Worm (Caenorhabditis elegans): Measurements from ENCODE around the gene mics-1.

The mics-1 gene

DNA sequence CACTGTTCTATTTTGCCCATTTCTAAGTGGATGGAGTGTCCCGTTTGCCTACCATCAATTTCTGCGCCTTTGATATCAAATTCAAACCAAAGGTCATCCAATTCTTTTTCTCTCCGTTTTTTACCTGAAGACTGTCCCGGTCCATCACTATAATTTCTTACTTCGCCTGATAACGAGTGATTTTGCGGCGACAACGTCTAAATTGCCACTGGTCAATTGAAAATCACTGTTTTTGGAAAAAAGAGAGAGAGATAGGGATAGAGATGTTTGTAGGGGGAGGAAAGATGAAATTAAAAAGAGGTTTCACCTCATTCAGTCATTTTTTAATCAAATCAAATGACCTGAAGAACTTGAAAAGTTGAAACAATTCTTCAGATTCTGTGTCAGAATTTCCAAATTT is 6.6 kb downstream of the mics-1 start:
- no peak for TF ChIP-seq unc-62 (GFP tag; optimal IDR thresholded peaks at IDR 0.05)

- TF ChIP-seq unc-62 (GFP tag; optimal IDR thresholded peaks at IDR 0.05), result no peak
Measured at ce11 chrV:10568496-10568895, 9.6 kb downstream of the mics-1 start.

DNA sequence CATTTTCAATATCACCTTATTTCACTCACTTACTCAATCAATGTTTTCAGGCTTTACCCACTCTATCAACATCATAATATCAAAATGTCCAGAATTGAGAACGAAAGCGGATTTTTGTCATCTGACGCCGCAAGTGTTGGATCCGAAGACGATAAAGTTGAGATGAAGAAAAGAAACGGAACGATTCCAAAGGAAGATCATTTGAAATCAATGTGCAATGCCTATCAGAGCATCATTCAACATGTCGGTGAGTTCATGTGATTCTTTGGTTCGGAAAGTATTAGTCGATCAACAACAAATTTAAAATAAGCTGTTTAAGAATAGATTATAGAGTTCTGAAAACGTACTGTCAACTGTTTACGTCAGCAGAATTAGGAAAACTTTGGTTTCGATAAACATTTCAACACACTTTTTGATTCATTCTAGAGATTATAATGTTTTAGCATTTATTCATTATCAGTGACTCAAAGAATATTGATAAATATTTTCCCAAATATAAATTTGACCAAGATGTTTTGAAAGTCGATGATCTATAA is 13.2 kb downstream of the mics-1 start, which contains the start of gene cat-4:
TSS of gene cat-4 (plus strand) at position 51 of the 536 bp plus-strand sequence.
- no peak for TF ChIP-seq unc-62 (GFP tag; optimal IDR thresholded peaks at IDR 0.05)

DNA sequence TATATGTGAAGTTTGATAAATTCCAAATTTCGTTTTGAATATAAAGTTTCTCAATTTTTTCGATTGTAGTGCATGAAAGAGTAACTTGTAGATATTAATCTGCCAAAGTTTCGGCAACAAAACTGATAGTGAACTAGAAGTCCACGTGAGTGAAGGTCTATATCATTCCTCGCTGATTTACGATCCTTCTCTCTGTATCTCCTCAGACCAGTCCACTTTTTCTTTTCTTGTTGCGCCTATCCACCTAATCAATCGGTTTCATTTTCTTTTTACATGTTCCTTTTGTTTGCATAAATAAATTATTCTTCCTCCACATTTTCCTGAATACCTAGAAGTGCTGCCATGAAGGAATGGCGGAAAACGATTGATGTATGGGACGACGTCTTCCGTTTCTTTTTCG is 14.0 kb downstream of the mics-1 start:
- TF ChIP-seq unc-62 (GFP tag; optimal IDR thresholded peaks at IDR 0.05), result no peak

ce11 chrV:10562817-10563216 is 15.3 kb downstream of the mics-1 start:
- TF ChIP-seq unc-62 (GFP tag; optimal IDR thresholded peaks at IDR 0.05), result no peak

DNA sequence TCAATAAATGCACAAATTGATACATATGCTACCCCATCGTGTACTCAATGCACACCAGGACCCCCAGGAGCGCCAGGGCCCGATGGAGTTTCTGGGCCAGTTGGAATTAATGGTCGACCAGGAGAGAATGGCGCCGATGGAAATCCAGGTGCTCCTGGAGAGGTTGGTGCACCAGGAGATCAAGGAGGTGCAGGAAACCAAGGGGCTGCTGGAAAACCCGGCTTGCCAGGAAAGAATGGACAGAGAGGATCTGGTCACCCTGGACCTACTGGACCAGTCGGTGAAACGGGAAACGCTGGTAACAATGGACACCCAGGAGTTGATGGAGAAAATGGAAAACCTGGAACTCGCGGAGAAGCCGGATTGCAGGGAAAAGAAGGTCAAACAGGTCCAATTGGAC is 16.5 kb downstream of the mics-1 start:
- TF ChIP-seq unc-62 (GFP tag; optimal IDR thresholded peaks at IDR 0.05), result no peak

- no peak for TF ChIP-seq unc-62 (GFP tag; optimal IDR thresholded peaks at IDR 0.05)
Measured at ce11 chrV:10560621-10561020, 17.5 kb downstream of the mics-1 start, which contains the start of gene col-152. Gene col-152 (plus strand): TSS chrV:10560921.

DNA sequence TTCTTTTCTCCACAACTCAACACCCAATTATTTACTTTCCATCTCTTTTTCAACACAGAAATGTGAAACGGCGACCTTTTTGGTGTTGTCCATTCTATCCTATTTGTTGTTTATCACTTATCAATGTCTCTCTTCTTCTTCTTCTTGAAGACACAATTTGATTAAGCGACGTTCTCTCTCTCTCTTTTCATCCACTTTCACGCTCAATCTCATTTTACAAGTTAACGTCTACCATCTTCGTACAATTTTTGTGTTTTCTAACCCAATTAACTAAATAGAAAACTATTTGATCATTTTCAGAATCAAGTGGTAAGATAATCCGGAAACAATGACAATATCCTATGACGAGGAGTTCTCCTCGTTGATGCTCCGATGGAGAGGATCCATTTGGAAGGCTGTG is 20.4 kb downstream of the mics-1 start, which contains the start of gene best-14:
TSS of gene best-14 (plus strand) at position 301 of the 400 bp plus-strand sequence.
- TF ChIP-seq unc-62 (GFP tag; optimal IDR thresholded peaks at IDR 0.05), result no peak

ce11 chrV:10557094-10557493 is 21.0 kb downstream of the mics-1 start:
- no peak for TF ChIP-seq unc-62 (GFP tag; optimal IDR thresholded peaks at IDR 0.05)

- no peak for TF ChIP-seq unc-62 (GFP tag; optimal IDR thresholded peaks at IDR 0.05)
Measured at ce11 chrV:10556362-10556761, 21.8 kb downstream of the mics-1 start.

DNA sequence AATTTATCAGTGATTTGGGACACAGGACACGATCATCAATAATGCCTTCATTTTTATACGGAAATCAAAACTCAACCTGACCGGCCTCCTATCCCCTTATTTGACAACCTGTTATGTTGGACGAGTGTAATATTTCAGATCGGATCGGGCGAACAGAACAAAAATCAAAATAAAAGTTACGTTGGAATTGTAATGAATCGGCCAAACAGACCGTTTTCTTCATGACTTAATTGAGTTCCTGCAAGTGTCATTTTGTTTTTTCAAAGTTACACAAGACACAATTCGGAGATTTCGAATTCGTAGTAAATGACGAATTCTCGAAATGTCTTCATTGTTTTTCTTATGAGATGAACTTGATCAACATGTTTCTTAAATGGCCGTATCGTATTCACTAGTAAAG is 22.9 kb downstream of the mics-1 start, which contains the start of gene F32G8.3:
TSS of gene F32G8.3 (minus strand) at position 101 of the 400 bp plus-strand sequence.
- no peak for TF ChIP-seq unc-62 (GFP tag; optimal IDR thresholded peaks at IDR 0.05)

ce11 chrV:10549717-10550116 is 28.4 kb downstream of the mics-1 start, which contains the start of gene F32G8.2:
Gene F32G8.2 (plus strand): TSS chrV:10550017.
- no peak for TF ChIP-seq unc-62 (GFP tag; optimal IDR thresholded peaks at IDR 0.05)

DNA sequence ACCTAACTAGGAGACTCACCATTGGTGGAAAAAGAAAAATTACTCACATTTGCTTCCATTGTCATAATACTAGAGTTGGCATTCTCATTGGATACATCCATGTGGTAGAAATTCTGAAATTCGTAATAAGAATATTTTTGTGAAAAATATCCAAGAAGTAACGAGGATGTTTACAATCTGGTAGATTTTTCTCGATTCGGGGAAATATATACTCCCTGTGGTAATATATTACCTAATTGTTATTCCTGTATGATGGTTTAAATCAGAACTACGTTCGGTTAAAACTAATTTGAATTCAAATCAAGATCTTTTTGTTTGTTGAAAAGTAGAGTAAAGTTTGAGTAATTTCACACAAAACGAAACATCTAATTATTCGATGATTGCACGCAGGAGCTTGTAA is 29.1 kb downstream of the mics-1 start, which contains the start of gene srd-34:
TSS of gene srd-34 (minus strand) at position 101 of the 400 bp plus-strand sequence.
- no peak for TF ChIP-seq unc-62 (GFP tag; optimal IDR thresholded peaks at IDR 0.05)

DNA sequence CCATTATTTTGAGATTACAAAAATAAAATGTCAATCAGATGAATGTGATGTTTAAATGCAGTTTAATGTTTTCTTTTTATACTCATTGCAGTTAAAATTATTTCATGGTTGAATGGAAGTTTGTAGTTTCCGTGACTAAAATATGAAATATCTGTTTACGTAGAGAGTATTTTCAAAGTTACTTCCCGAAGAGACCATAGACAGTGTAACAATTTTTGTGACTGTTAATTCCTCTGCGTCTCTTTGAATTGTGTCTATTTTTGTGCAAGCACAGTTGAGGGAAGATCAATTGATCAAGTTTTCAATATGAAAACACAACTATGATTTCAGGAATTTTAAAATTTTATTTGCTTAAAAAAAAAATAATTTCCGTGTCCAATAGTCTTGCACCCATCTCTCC is 31.4 kb downstream of the mics-1 start, which contains the start of gene F25D1.5:
TSS of gene F25D1.5 (minus strand) at position 35 of the 400 bp plus-strand sequence.
- TF ChIP-seq unc-62 (GFP tag; optimal IDR thresholded peaks at IDR 0.05), result no peak

- TF ChIP-seq unc-62 (GFP tag; optimal IDR thresholded peaks at IDR 0.05), result no peak
Measured at ce11 chrV:10540024-10540423, 38.1 kb downstream of the mics-1 start, which contains the start of gene degt-1. Gene degt-1 (plus strand): TSS chrV:10540324.

- no peak for TF ChIP-seq unc-62 (GFP tag; optimal IDR thresholded peaks at IDR 0.05)
Measured at ce11 chrV:10539114-10539513, 39.0 kb downstream of the mics-1 start, which contains the start of gene F25D1.8. Gene F25D1.8 (plus strand): TSS chrV:10539414.

ce11 chrV:10536808-10537207 is 41.3 kb downstream of the mics-1 start:
- no peak for TF ChIP-seq unc-62 (GFP tag; optimal IDR thresholded peaks at IDR 0.05)
